Worm (Caenorhabditis elegans) whole organism, late embryonic: ENCODE measurements around the gene Y55F3C.10.

Experiments used
- ceh-18 ChIP-seq: sonication (generic microtip); optimal IDR thresholded peaks from 2 replicates; lab custom pipeline; 2016; ENCODE audit warnings: missing genetic modification characterization, missing compliant biosample characterization
- ceh-30 ChIP-seq: fragments of 150-350 bp; optimal IDR thresholded peaks from 2 replicates; lab custom pipeline; 2014; ENCODE audit warnings: missing biosample characterization, missing genetic modification characterization
- ceh-9 ChIP-seq: sonication (generic microtip); optimal IDR thresholded peaks from 2 replicates; lab custom pipeline; 2016; ENCODE audit warnings: mild to moderate bottlenecking, missing genetic modification characterization, inconsistent platforms, missing compliant biosample characterization
- nhr-232 ChIP-seq: sonication (generic microtip); optimal IDR thresholded peaks from 2 replicates; lab custom pipeline; 2016; ENCODE audit warnings: missing genetic modification characterization, missing compliant biosample characterization
- sox-4 ChIP-seq: sonication (generic microtip); optimal IDR thresholded peaks from 2 replicates; lab custom pipeline; 2017; ENCODE audit warnings: mild to moderate bottlenecking, missing genetic modification characterization, inconsistent platforms, missing compliant biosample characterization
- tbx-2 ChIP-seq: sonication (generic microtip); optimal IDR thresholded peaks from 2 replicates; lab custom pipeline; 2016; ENCODE audit warnings: missing genetic modification characterization, missing compliant biosample characterization
- unc-3 ChIP-seq, 2 experiments: fragments of 200-800 bp in 1 of 2; sonication (Bioruptor generic) in 1 of 2; sonication (generic microtip) in 1 of 2; conservative IDR thresholded peaks in 1 of 2; optimal IDR thresholded peaks in 1 of 2; 2 replicates each; pipeline versions ENCODE4 v1.3.6 to Lab custom; 2016 to 2022; ENCODE audit warnings: missing compliant biosample characterization in 2 of 2, missing genetic modification characterization in 2 of 2, missing genetic modification reagents in 1 of 2
- unc-55 ChIP-seq: sonication (generic microtip); optimal IDR thresholded peaks from 2 replicates; lab custom pipeline; 2017; ENCODE audit warnings: missing biosample characterization, missing genetic modification reagents, missing genetic modification characterization

- TF ChIP-seq ceh-30 (no peak), sox-4 (no peak), nhr-232 (tag; lab: Kevin White, UChicago) (no peak), ceh-9 (no peak), ceh-18 (tag; lab: Kevin White, UChicago) (no peak), tbx-2 (tag; lab: Kevin White, UChicago) (no peak), unc-3 (GFP tag; conservative IDR thresholded peaks at IDR 0.05; lab: Robert Waterston, UW) (no peak), unc-3 (tag; optimal IDR thresholded peaks at IDR 0.05; lab: Kevin White, UChicago) (no peak), unc-55 (no peak)
Observed at ce11 chrIV:684197-684596, 35.1 kb downstream of the Y55F3C.10 start, which contains the start of gene cutl-28.
